Fruit fly (Drosophila melanogaster) Kc167 (cell line): ENCODE data around the gene alphaKap4.

Experiments used
- Myc ChIP-seq: fragments of >200 bp; optimal IDR thresholded peaks from 2 replicates; lab custom pipeline; 2017; ENCODE audit warnings: missing external identifiers
- Sin3A ChIP-seq: fragments of >200 bp; optimal IDR thresholded peaks from 2 replicates; lab custom pipeline; 2018; ENCODE audit warnings: missing external identifiers
- h ChIP-seq: fragments of >200 bp; optimal IDR thresholded peaks from 3 replicates; lab custom pipeline; 2018; ENCODE audit warnings: missing external identifiers
- insv ChIP-seq: fragments of >200 bp; optimal IDR thresholded peaks from 3 replicates; lab custom pipeline; 2018; ENCODE audit warnings: missing external identifiers
- psq ChIP-seq: fragments of >200 bp; optimal IDR thresholded peaks from 2 replicates; lab custom pipeline; 2017; ENCODE audit warnings: missing external identifiers
- ttk ChIP-seq: sonication (Bioruptor generic); optimal IDR thresholded peaks from 2 replicates; lab custom pipeline; 2017; ENCODE audit warnings: missing external identifiers

alphaKap4 gene

DNA sequence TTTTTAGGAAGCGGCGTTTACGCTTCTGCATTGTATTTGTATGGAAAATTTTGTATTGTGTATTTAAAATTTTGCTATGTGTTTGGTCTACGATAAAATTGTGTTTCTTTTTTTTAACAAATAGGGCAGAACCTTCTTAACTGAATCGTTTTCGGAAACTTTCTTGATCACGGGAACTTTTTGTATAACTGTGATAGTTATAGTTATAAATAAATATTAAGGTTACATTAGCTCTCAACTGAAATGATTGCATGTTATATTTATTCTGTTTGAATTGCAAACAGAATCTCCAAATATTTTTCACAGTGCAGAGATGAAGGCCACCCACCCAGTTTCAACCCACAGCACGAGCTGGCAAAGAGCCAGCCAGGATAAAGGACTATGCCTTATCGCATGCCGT is at the start of gene alphaKap4:
Gene alphaKap4 (minus strand): TSS at position 101 of the 400 bp plus-strand sequence.
- TF ChIP-seq Sin3A (no peak), insv (no peak), h (lab: Kevin White, UChicago) (no peak), psq (lab: Kevin White, UChicago) (no peak), ttk (no peak), Myc (no peak)

- TF ChIP-seq insv (no peak), ttk (no peak), Myc (no peak), psq (lab: Kevin White, UChicago) (no peak), Sin3A (no peak), h (lab: Kevin White, UChicago) (no peak)
These were observed 48.4 kb upstream of the alphaKap4 start, which contains the start of gene CG6592 for dm6 chr3L:6059062-6059708. Gene CG6592 (plus strand): TSS chr3L:6059658.

dm6 chr3L:6054803-6055202 is 44.0 kb upstream of the alphaKap4 start, which contains the start of gene tant:
Gene tant (plus strand): TSS chr3L:6055136.
- TF ChIP-seq ttk = no peak
- TF ChIP-seq Sin3A = no peak
- TF ChIP-seq insv = no peak

dm6 chr3L:6054343-6054742 is 43.5 kb upstream of the alphaKap4 start, which contains the start of gene Jon65Ai:
Gene Jon65Ai (minus strand): TSS chr3L:6054443.
- TF ChIP-seq h (lab: Kevin White, UChicago) (no peak), Myc (no peak), psq (lab: Kevin White, UChicago) (no peak), Sin3A (no peak), ttk (no peak)

- no peak for TF ChIP-seq h (lab: Kevin White, UChicago)
- TF ChIP-seq Myc = no peak
- no peak for TF ChIP-seq insv
- no peak for TF ChIP-seq ttk
- no peak for TF ChIP-seq Sin3A
- no peak for TF ChIP-seq psq (lab: Kevin White, UChicago)
These were observed 41.2 kb upstream of the alphaKap4 start, which contains the start of gene Jon65Aii for dm6 chr3L:6052021-6052420. Gene Jon65Aii (plus strand): TSS chr3L:6052321.

DNA sequence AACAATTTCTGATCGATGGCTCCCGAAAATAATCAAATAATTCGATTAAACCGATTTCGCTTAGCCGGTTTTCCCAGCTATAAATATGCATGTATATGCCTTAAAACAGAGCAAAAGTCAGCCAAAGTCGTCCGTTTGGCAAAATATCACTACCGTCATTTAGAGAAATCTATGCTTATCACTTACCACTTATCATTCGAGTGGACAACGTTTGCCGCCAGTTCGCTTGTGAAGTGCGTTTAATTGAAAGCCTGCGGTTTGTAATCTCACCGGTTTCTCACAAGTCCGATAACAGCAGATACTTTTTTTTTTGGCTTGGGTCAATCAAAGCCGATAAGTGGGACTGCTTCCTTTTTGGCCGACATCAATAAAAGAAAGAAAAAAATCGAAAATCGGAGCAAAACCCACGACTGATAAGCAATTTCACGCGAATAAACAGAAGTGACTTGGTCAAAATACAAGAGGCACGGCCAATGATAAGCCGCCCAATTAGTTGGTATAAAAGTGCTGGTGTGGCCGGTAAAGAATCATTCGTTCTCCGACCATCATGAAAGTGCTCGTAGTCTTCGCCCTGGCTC is 39.5 kb upstream of the alphaKap4 start, which contains the start of gene Jon65Aiii:
Gene Jon65Aiii (plus strand): TSS at position 528 of the 578 bp plus-strand sequence.
- TF ChIP-seq ttk (no peak), Sin3A (no peak), h (lab: Kevin White, UChicago) (no peak), Myc (no peak)

DNA sequence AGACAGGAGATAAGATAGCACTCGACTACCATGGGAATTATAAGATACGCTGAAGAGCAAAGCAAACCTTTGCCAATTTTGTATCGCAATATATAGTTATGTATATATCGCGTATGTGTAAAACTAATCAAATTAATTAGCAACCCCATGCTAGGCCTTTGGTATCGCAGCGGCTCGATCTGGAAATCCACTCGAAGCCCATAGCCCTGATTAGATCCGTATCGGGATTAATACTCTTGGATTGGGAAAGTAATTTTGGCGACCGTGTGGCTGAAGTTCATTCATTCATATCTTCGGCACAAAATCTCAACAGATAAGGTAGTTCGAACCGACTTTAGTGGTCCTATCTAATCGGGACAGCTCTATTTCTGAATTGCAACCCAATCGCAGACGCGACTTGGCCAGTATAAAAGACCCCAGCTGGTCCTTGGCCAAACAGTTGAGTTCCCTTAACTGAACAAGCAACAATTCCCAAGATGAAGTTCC is 27.9 kb upstream of the alphaKap4 start, which contains the start of gene Jon65Aiv:
Gene Jon65Aiv (plus strand): TSS at position 436 of the 486 bp plus-strand sequence.
- TF ChIP-seq h (lab: Kevin White, UChicago) (no peak), ttk (no peak), insv (no peak), Sin3A (no peak), psq (lab: Kevin White, UChicago) (no peak), Myc (no peak)

dm6 chr3L:6036811-6037210 is 26.0 kb upstream of the alphaKap4 start, which contains the start of gene CG6462:
Gene CG6462 (plus strand): TSS chr3L:6037111.
- TF ChIP-seq psq (lab: Kevin White, UChicago) (no peak), Myc (no peak), h (lab: Kevin White, UChicago) (no peak), ttk (no peak), insv (no peak), Sin3A (no peak)

DNA sequence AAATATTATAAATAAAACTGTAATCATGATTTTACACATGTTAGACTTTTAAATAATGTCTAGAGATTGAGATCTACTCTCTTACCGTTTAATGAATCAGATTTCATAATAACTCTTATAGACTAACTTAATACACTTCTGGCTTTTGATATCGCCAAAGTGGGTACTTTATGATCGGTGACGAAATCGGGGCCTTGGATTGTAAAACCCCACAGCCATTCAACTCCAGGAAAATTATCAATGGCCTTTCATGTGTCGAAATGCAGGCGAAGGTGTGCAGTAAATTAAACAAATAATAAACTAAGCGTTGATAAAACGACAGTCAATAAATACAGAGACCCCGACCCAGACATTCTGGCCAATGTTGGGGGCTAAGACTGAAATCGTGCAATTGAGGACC is 25.3 kb upstream of the alphaKap4 start:
- TF ChIP-seq ttk (no peak), insv (no peak), psq (lab: Kevin White, UChicago) (no peak), Myc (no peak), h (lab: Kevin White, UChicago) (no peak), Sin3A (no peak)

DNA sequence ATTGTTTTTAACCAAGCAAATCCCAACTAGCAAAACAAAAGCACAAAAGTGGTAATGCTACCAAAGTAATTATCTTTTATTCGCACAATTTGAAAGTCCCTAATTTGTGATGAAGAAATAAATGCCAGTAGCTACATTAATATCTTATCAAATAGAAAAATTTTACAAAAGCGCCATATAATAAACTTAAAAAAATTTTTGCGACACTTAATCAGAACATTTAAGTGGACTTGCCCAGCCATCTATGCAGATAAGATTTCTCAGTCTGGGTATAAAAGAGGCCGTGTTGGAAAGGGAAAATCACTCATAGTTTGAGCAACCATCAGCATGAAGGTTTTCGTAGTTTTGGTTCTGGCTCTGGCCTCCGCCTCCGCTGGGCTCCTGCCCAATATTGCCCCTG is 24.1 kb upstream of the alphaKap4 start, which contains the start of gene yip7:
Gene yip7 (plus strand): TSS at position 301 of the 400 bp plus-strand sequence.
- TF ChIP-seq Sin3A (no peak), ttk (no peak), h (lab: Kevin White, UChicago) (no peak), Myc (no peak), insv (no peak), psq (lab: Kevin White, UChicago) (no peak)

- no peak for TF ChIP-seq insv
- TF ChIP-seq Sin3A = no peak
- no peak for TF ChIP-seq psq (lab: Kevin White, UChicago)
- no peak for TF ChIP-seq ttk
- TF ChIP-seq h (lab: Kevin White, UChicago) = no peak
- no peak for TF ChIP-seq Myc
These were observed 23.7 kb upstream of the alphaKap4 start, which contains the start of gene CG10477 for dm6 chr3L:6034511-6034910. Gene CG10477 (minus strand): TSS chr3L:6034611.

DNA sequence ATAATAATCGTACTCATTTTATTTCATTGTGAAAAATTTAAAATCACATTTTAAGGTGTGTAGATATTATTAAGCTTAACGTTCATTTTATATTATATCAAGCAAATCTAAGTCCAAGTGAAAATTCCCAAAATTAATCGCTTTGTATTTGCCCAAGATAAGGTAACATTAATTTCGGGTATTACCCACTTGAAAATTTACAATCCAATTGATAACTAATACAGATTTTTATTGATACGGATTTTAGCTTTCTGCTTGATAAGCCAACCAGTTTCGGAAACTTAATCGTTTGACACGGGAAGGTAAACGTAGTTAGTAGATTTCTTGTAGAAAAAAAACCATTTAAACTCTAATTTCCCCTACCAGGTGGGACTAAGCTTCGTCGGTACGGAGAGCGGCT is 22.2 kb upstream of the alphaKap4 start:
- TF ChIP-seq Myc (no peak), Sin3A (no peak), insv (no peak), psq (lab: Kevin White, UChicago) (no peak), ttk (no peak), h (lab: Kevin White, UChicago) (no peak)

- no peak for TF ChIP-seq Sin3A
- no peak for TF ChIP-seq h (lab: Kevin White, UChicago)
- no peak for TF ChIP-seq Myc
- TF ChIP-seq ttk = no peak
- TF ChIP-seq insv = no peak
- TF ChIP-seq psq (lab: Kevin White, UChicago) = no peak
These were observed 11.3 kb upstream of the alphaKap4 start for dm6 chr3L:6022142-6022541.
